Fruit fly (Drosophila melanogaster): Measurements from ENCODE around the gene CG14109.

The CG14109 gene

dm6 chr3L:13442400-13442799, 1.7 kb downstream of the CG14109 start, which contains the start of gene cmb (continued):
- no peak for TF ChIP-seq CG3065 (GFP tag; optimal IDR thresholded peaks at IDR 0.05)
- TF ChIP-seq Myb (GFP tag; optimal IDR thresholded peaks at IDR 0.05): peak; percentile 35
- TF ChIP-seq YL-1 (GFP tag; optimal IDR thresholded peaks at IDR 0.05): peak; percentile 53
- TF ChIP-seq esg (GFP tag; conservative IDR thresholded peaks at IDR 0.05): no peak
- TF ChIP-seq fu2 (GFP tag; optimal IDR thresholded peaks at IDR 0.05): no peak
- TF ChIP-seq CG3281 (GFP tag; optimal IDR thresholded peaks at IDR 0.05): peak; percentile 52
- peak; percentile 60 for TF ChIP-seq ewg (GFP tag; optimal IDR thresholded peaks at IDR 0.05)
- no peak for TF ChIP-seq CG1792 (GFP tag; optimal IDR thresholded peaks at IDR 0.05)
- TF ChIP-seq stwl (tag; optimal IDR thresholded peaks at IDR 0.05): peak; percentile 89
- TF ChIP-seq Side (GFP tag; optimal IDR thresholded peaks at IDR 0.05): no peak
- no peak for TF ChIP-seq CG13894 (tag; optimal IDR thresholded peaks at IDR 0.05)
- no peak for TF ChIP-seq CG31365 (tag; optimal IDR thresholded peaks at IDR 0.05)
- no peak for TF ChIP-seq CG17612 (GFP tag; IDR thresholded peaks at IDR 0.05)
- TF ChIP-seq tio (GFP tag; optimal IDR thresholded peaks at IDR 0.05): no peak
- TF ChIP-seq row (GFP tag; IDR thresholded peaks at IDR 0.05): peak; percentile 38; the same call in 1 of the 3 replicates
- TF ChIP-seq CG10267 (tag; optimal IDR thresholded peaks at IDR 0.05): peak; percentile 19
- no peak for TF ChIP-seq CG3407 (GFP tag; optimal IDR thresholded peaks at IDR 0.05)
- TF ChIP-seq tup (GFP tag; optimal IDR thresholded peaks at IDR 0.05): no peak
- TF ChIP-seq CG3995 (GFP tag; optimal IDR thresholded peaks at IDR 0.05): no peak
- no peak for TF ChIP-seq CG1233 (GFP tag; optimal IDR thresholded peaks at IDR 0.05)
- TF ChIP-seq crp (GFP tag; optimal IDR thresholded peaks at IDR 0.05): peak; percentile 61 to 94
- peak; percentile 17 for TF ChIP-seq Lhr (GFP tag; optimal IDR thresholded peaks at IDR 0.05)
- TF ChIP-seq pfk (GFP tag; optimal IDR thresholded peaks at IDR 0.05): no peak
- peak; percentile 18 for TF ChIP-seq CG2116 (GFP tag; optimal IDR thresholded peaks at IDR 0.05)
- TF ChIP-seq CG3847 (GFP tag; IDR thresholded peaks at IDR 0.05): no peak
- no peak for TF ChIP-seq CG17568 (GFP tag; optimal IDR thresholded peaks at IDR 0.05)
- no peak for TF ChIP-seq Nf-YB (GFP tag; optimal IDR thresholded peaks at IDR 0.05)
- no peak for TF ChIP-seq CG4424 (GFP tag; optimal IDR thresholded peaks at IDR 0.05)
- peak; percentile 43 for TF ChIP-seq CTCF (GFP tag; optimal IDR thresholded peaks at IDR 0.05)
- TF ChIP-seq Fer3 (tag; optimal IDR thresholded peaks at IDR 0.05): no peak
- TF ChIP-seq phol (tag; optimal IDR thresholded peaks at IDR 0.05): peak; percentile 27
- TF ChIP-seq zfh1 (GFP tag; IDR thresholded peaks at IDR 0.05): no peak
- no peak for TF ChIP-seq so (GFP tag; IDR thresholded peaks at IDR 0.05)
- no peak for TF ChIP-seq sisA (GFP tag; IDR thresholded peaks at IDR 0.05)
- no peak for TF ChIP-seq trh (GFP tag; optimal IDR thresholded peaks at IDR 0.05)
- peak; percentile 15 for TF ChIP-seq BEAF-32 (GFP tag; optimal IDR thresholded peaks at IDR 0.05)
- TF ChIP-seq D19A (tag; optimal IDR thresholded peaks at IDR 0.05): no peak
- TF ChIP-seq CG11093 (GFP tag; IDR thresholded peaks at IDR 0.05): no peak
- no peak for TF ChIP-seq TFAM (GFP tag; optimal IDR thresholded peaks at IDR 0.05)

- TF ChIP-seq CG8944 (GFP tag; optimal IDR thresholded peaks at IDR 0.05): no peak
- TF ChIP-seq slbo (GFP tag; IDR thresholded peaks at IDR 0.05): peak; percentile 80
- TF ChIP-seq CG14860 (GFP tag; IDR thresholded peaks at IDR 0.05; ENCODE audit: partially characterized antibody): no peak
- TF ChIP-seq pita (GFP tag; optimal IDR thresholded peaks at IDR 0.05): no peak
- no peak for TF ChIP-seq cad (GFP tag; optimal IDR thresholded peaks at IDR 0.05)
- peak; percentile 58 for TF ChIP-seq CG30020 (tag; optimal IDR thresholded peaks at IDR 0.05)
- TF ChIP-seq CG7357 (GFP tag; IDR thresholded peaks at IDR 0.05): peak; percentile 45; the same call in 1 of the 3 replicates
- TF ChIP-seq Xbp1 (GFP tag; optimal IDR thresholded peaks at IDR 0.05): peak; percentile 57
- TF ChIP-seq Lhr (GFP tag; optimal IDR thresholded peaks at IDR 0.05): no peak
- no peak for TF ChIP-seq CG1792 (GFP tag; optimal IDR thresholded peaks at IDR 0.05)
- no peak for TF ChIP-seq CG8089 (GFP tag; optimal IDR thresholded peaks at IDR 0.05)
- TF ChIP-seq D19A (tag; optimal IDR thresholded peaks at IDR 0.05): peak; percentile 63
- TF ChIP-seq CG9797 (GFP tag; optimal IDR thresholded peaks at IDR 0.05): peak; percentile 76
- TF ChIP-seq ttk (GFP tag; IDR thresholded peaks at IDR 0.05): no peak; the same call in 1 of the 2 replicates
- no peak for TF ChIP-seq disco-r (GFP tag; optimal IDR thresholded peaks at IDR 0.05)
- no peak for TF ChIP-seq gcm2 (GFP tag; optimal IDR thresholded peaks at IDR 0.05)
- no peak for TF ChIP-seq bbx (GFP tag; IDR thresholded peaks at IDR 0.05; ENCODE audit: partially characterized antibody)
These were observed 9.6 kb downstream of the CG14109 start, which contains the start of the genes JMJD7 and CG10738 for dm6 chr3L:13450177-13450793. JMJD7 (minus strand) TSS chr3L:13450283. CG10738 (plus strand) TSS chr3L:13450770.
